Fruit fly (Drosophila melanogaster) whole organism, embryonic: ENCODE data around the gene inaF-B.

Experiments
- Abd-B ChIP-seq: fragments of 200-800 bp; sonication (Bioruptor generic); optimal IDR thresholded peaks from 2 replicates; lab custom pipeline; 2018; ENCODE audit warnings: missing biosample characterization, mild to moderate bottlenecking, missing genetic modification characterization, moderate library complexity
- Awh ChIP-seq: fragments of 200-800 bp; sonication (Bioruptor generic); IDR thresholded peaks from 2 replicates; pipeline ENCODE4, ENCODE4 v1.3.6; 2022; ENCODE audit warnings: missing biosample characterization, missing genetic modification characterization
- Bteb2 ChIP-seq: fragments of 200-800 bp; sonication (Bioruptor generic); optimal IDR thresholded peaks from 2 replicates; lab custom pipeline; 2016; ENCODE audit warnings: missing biosample characterization, missing genetic modification characterization
- C15 ChIP-seq: fragments of 200-800 bp; sonication (Bioruptor generic); IDR thresholded peaks from 3 replicates; pipeline ENCODE4 v1.3.6; 2022; ENCODE audit warnings: missing biosample characterization, missing genetic modification characterization
- CG10209 ChIP-seq: fragments of 200-800 bp; sonication (Bioruptor generic); optimal IDR thresholded peaks from 3 replicates; lab custom pipeline; 2017; ENCODE audit warnings: missing biosample characterization, mild to moderate bottlenecking, missing genetic modification characterization, missing genetic modification reagents
- CG10543 ChIP-seq: fragments of 200-800 bp; sonication (Bioruptor generic); optimal IDR thresholded peaks from 3 replicates; lab custom pipeline; 2017; ENCODE audit warnings: missing biosample characterization, mild to moderate bottlenecking, missing genetic modification characterization, moderate library complexity
- CG10979 ChIP-seq: fragments of 200-800 bp; sonication (Bioruptor generic); optimal IDR thresholded peaks from 2 replicates; lab custom pipeline; 2018; ENCODE audit warnings: missing biosample characterization, mild to moderate bottlenecking, missing genetic modification characterization, moderate library complexity
- CG11560 ChIP-seq: fragments of 200-800 bp; sonication (Bioruptor generic); IDR thresholded peaks from 3 replicates; pipeline ENCODE4 v1.3.6; 2022; ENCODE audit warnings: missing biosample characterization, missing genetic modification characterization
- CG12769 ChIP-seq: fragments of 200-800 bp; sonication (Bioruptor generic); optimal IDR thresholded peaks from 2 replicates; lab custom pipeline; 2019; ENCODE audit warnings: missing biosample characterization, mild to moderate bottlenecking, missing genetic modification characterization, moderate library complexity
- CG15011 ChIP-seq: fragments of 200-800 bp; sonication (Bioruptor generic); optimal IDR thresholded peaks from 3 replicates; lab custom pipeline; 2018; ENCODE audit warnings: missing biosample characterization, mild to moderate bottlenecking, missing genetic modification characterization
- CG16779 ChIP-seq: fragments of 200-800 bp; sonication (Bioruptor generic); IDR thresholded peaks from 2 replicates; pipeline ENCODE4 v1.3.6; 2022; ENCODE audit warnings: missing biosample characterization, missing genetic modification characterization
- CG17359 ChIP-seq: fragments of 200-800 bp; sonication (Bioruptor generic); optimal IDR thresholded peaks from 3 replicates; lab custom pipeline; 2018; ENCODE audit warnings: missing biosample characterization, mild to moderate bottlenecking, missing genetic modification characterization, moderate library complexity
- CG2889 ChIP-seq: fragments of 200-800 bp; sonication (Bioruptor generic); IDR thresholded peaks from 3 replicates; pipeline ENCODE4 v1.3.6; 2022; ENCODE audit warnings: missing biosample characterization, missing genetic modification characterization
- CG3065 ChIP-seq: fragments of 200-800 bp; sonication (Bioruptor generic); optimal IDR thresholded peaks from 2 replicates; lab custom pipeline; 2016; ENCODE audit warnings: missing biosample characterization, missing genetic modification characterization
- CG5180 ChIP-seq: fragments of 200-800 bp; sonication (Bioruptor generic); optimal IDR thresholded peaks from 3 replicates; lab custom pipeline; 2017; ENCODE audit warnings: missing biosample characterization, missing genetic modification characterization, mild to moderate bottlenecking, moderate library complexity, missing genetic modification reagents
- CG6791 ChIP-seq: fragments of 200-800 bp; sonication (Bioruptor generic); IDR thresholded peaks from 3 replicates; pipeline ENCODE4 v1.3.6; 2022; ENCODE audit warnings: missing biosample characterization, missing genetic modification characterization; ENCODE audit not compliant: partially characterized antibody
- CG8089 ChIP-seq: fragments of 200-800 bp; sonication (Bioruptor generic); optimal IDR thresholded peaks from 3 replicates; lab custom pipeline; 2016; ENCODE audit warnings: missing biosample characterization, missing genetic modification characterization
- CG8281 ChIP-seq: fragments of 200-800 bp; sonication (Bioruptor generic); optimal IDR thresholded peaks from 2 replicates; lab custom pipeline; 2018; ENCODE audit warnings: missing biosample characterization, mild to moderate bottlenecking, missing genetic modification characterization, moderate library complexity
- CG8388 ChIP-seq: fragments of 200-800 bp; sonication (Bioruptor generic); optimal IDR thresholded peaks from 2 replicates; lab custom pipeline; 2019; ENCODE audit warnings: missing biosample characterization, mild to moderate bottlenecking, missing genetic modification characterization, moderate library complexity
- CG9727 ChIP-seq: fragments of 200-800 bp; sonication (Bioruptor generic); optimal IDR thresholded peaks from 3 replicates; lab custom pipeline; 2017; ENCODE audit warnings: missing biosample characterization, mild to moderate bottlenecking, missing genetic modification characterization
- Chrac-16 ChIP-seq: fragments of 200-800 bp; sonication (Bioruptor generic); optimal IDR thresholded peaks from 3 replicates; lab custom pipeline; 2016; ENCODE audit warnings: missing biosample characterization, missing genetic modification characterization
- CrebB ChIP-seq: fragments of 200-800 bp; sonication (Bioruptor generic); optimal IDR thresholded peaks from 3 replicates; lab custom pipeline; 2018; ENCODE audit warnings: missing biosample characterization, mild to moderate bottlenecking, missing genetic modification characterization
- Dad ChIP-seq: fragments of 200-800 bp; sonication (Bioruptor generic); optimal IDR thresholded peaks from 3 replicates; lab custom pipeline; 2016; ENCODE audit warnings: missing biosample characterization, missing genetic modification characterization
- Doc3 ChIP-seq: fragments of 200-800 bp; sonication (Bioruptor generic); IDR thresholded peaks from 3 replicates; pipeline ENCODE4 v1.3.6; 2022; ENCODE audit warnings: missing biosample characterization, missing genetic modification characterization; ENCODE audit not compliant: partially characterized antibody
- GATAe ChIP-seq: fragments of 200-800 bp; sonication (Bioruptor generic); conservative IDR thresholded peaks from 2 replicates; pipeline ENCODE4 v1.3.6; 2022; ENCODE audit warnings: missing biosample characterization, missing genetic modification characterization
- Hsf ChIP-seq: fragments of 200-800 bp; sonication (Bioruptor generic); optimal IDR thresholded peaks from 3 replicates; lab custom pipeline; 2016; ENCODE audit warnings: missing biosample characterization, missing genetic modification characterization
- Mad ChIP-seq: fragments of 200-800 bp; sonication (Bioruptor generic); optimal IDR thresholded peaks from 2 replicates; lab custom pipeline; 2016; ENCODE audit warnings: missing biosample characterization, missing genetic modification characterization
- NFAT ChIP-seq: fragments of 200-800 bp; sonication (Bioruptor generic); IDR thresholded peaks from 2 replicates; pipeline ENCODE4 v1.3.6; 2022; ENCODE audit warnings: missing biosample characterization, missing genetic modification characterization
- Nf-YC ChIP-seq: fragments of 200-800 bp; optimal IDR thresholded peaks from 3 replicates; lab custom pipeline; 2019; ENCODE audit warnings: missing biosample characterization, mild to moderate bottlenecking, missing genetic modification characterization, moderate library complexity
- Poxn ChIP-seq: fragments of 200-800 bp; sonication (Bioruptor generic); IDR thresholded peaks from 2 replicates; pipeline ENCODE4 v1.3.6; 2022; ENCODE audit warnings: missing biosample characterization, missing genetic modification characterization
- Rfx ChIP-seq: fragments of 200-800 bp; sonication (Bioruptor generic); IDR thresholded peaks from 2 replicates; pipeline ENCODE4 v1.3.6; 2022; ENCODE audit warnings: missing biosample characterization, missing genetic modification characterization
- ap ChIP-seq: fragments of 200-800 bp; sonication (Bioruptor generic); IDR thresholded peaks from 2 replicates; pipeline ENCODE4 v1.3.6; 2022; ENCODE audit warnings: missing biosample characterization, missing genetic modification characterization
- ato ChIP-seq: fragments of 200-800 bp; sonication (Bioruptor generic); IDR thresholded peaks from 2 replicates; pipeline ENCODE4 v1.3.6; 2022; ENCODE audit warnings: missing biosample characterization, missing genetic modification characterization; ENCODE audit not compliant: partially characterized antibody
- bcd ChIP-seq: fragments of 200-800 bp; sonication (Bioruptor generic); optimal IDR thresholded peaks from 2 replicates; lab custom pipeline; 2017; ENCODE audit warnings: missing biosample characterization, mild to moderate bottlenecking, missing genetic modification characterization
- ems ChIP-seq: fragments of 200-800 bp; sonication (Bioruptor generic); optimal IDR thresholded peaks from 3 replicates; lab custom pipeline; 2016; ENCODE audit warnings: missing biosample characterization, missing genetic modification characterization
- esg ChIP-seq: fragments of 200-800 bp; sonication (Bioruptor generic); conservative IDR thresholded peaks from 2 replicates; pipeline ENCODE4 v1.3.6; 2022; ENCODE audit warnings: missing biosample characterization, missing genetic modification characterization
- exex ChIP-seq: fragments of 200-800 bp; sonication (Bioruptor generic); optimal IDR thresholded peaks from 4 replicates; lab custom pipeline; 2018; ENCODE audit warnings: missing biosample characterization, mild to moderate bottlenecking, missing genetic modification characterization, moderate library complexity
- eyg ChIP-seq: fragments of 200-800 bp; sonication (Bioruptor generic); optimal IDR thresholded peaks from 3 replicates; lab custom pipeline; 2016; ENCODE audit warnings: missing biosample characterization, missing genetic modification characterization
- fd102C ChIP-seq: fragments of 200-800 bp; sonication (Bioruptor generic); optimal IDR thresholded peaks from 2 replicates; lab custom pipeline; 2018; ENCODE audit warnings: missing biosample characterization, mild to moderate bottlenecking, missing genetic modification characterization, moderate library complexity
- ham ChIP-seq: fragments of 200-800 bp; sonication (Bioruptor generic); IDR thresholded peaks from 2 replicates; pipeline ENCODE4 v1.3.6; 2022; ENCODE audit warnings: missing biosample characterization, missing genetic modification characterization
- hkb ChIP-seq, 2 experiments: fragments of 200-800 bp in 1 of 2; fragments of >200 bp in 1 of 2; sonication (Bioruptor generic) in 1 of 2; IDR thresholded peaks in 1 of 2; optimal IDR thresholded peaks in 1 of 2; 2 replicates each; pipeline versions ENCODE4 v1.3.6 to Lab custom; 2017 to 2022; ENCODE audit warnings: missing biosample characterization in 1 of 2, missing genetic modification characterization in 1 of 2
- ken ChIP-seq: fragments of 200-800 bp; sonication (Bioruptor generic); IDR thresholded peaks from 3 replicates; pipeline ENCODE4 v1.3.6; 2022; ENCODE audit warnings: missing biosample characterization, missing genetic modification characterization
- schlank ChIP-seq: fragments of 200-800 bp; sonication (Bioruptor generic); optimal IDR thresholded peaks from 2 replicates; lab custom pipeline; 2018; ENCODE audit warnings: missing biosample characterization, mild to moderate bottlenecking, missing genetic modification characterization
- sr ChIP-seq: fragments of 200-800 bp; sonication (Bioruptor generic); IDR thresholded peaks from 3 replicates; pipeline ENCODE4 v1.3.6; 2022; ENCODE audit warnings: missing biosample characterization, missing genetic modification characterization
- tio ChIP-seq: fragments of 200-800 bp; sonication (Bioruptor generic); optimal IDR thresholded peaks from 2 replicates; lab custom pipeline; 2017; ENCODE audit warnings: missing biosample characterization, missing genetic modification characterization, inconsistent platforms
- toy ChIP-seq: fragments of 200-800 bp; sonication (Bioruptor generic); IDR thresholded peaks from 2 replicates; pipeline ENCODE4 v1.3.6; 2022; ENCODE audit warnings: missing biosample characterization, missing genetic modification characterization
- trh ChIP-seq: fragments of 200-800 bp; sonication (Bioruptor generic); optimal IDR thresholded peaks from 2 replicates; lab custom pipeline; 2016; ENCODE audit warnings: missing biosample characterization, missing genetic modification characterization
- tx ChIP-seq: fragments of 200-800 bp; sonication (Bioruptor generic); optimal IDR thresholded peaks from 2 replicates; lab custom pipeline; 2016; ENCODE audit warnings: missing biosample characterization, missing genetic modification characterization

The inaF-B gene

DNA sequence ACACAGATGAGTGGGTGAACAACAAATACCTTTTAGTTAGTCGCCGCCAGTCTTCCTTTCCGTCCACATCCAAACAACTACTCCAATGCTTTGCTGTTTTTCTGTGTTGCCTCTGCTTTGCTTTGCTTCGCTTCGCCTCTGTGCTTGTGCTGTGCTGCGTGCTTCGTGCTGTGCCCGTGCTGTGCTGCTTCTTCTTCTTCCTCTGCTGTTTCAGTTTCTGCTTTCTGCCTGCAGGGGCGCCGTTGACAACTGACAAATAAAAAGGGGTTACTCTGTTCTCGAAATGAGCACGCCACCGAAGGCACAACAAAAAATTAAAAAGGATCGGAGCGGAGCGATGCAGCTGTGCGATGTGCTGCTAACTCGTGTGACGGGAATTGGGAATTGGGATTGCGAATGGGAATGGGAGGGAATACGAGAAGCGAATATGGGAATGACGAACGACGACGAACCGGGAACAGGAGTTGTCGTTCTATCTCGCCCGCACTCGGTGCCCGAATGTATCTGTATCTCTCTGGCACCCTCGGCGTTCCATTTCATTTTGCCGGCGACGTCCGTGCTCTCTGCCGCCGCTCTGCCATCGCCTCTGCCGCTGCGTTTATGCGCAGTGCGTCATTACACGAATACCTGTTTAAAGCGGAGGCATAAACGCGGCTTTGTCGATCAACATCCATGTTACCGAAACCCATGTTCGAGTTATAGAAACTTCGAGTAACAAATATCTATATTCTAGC, 17.9 kb downstream of the inaF-B start (continued):
- TF ChIP-seq Poxn (GFP tag; lab: Robert Waterston, UW) (peak; percentile 41; the same call in 1 of the 2 replicates), C15 (GFP tag; lab: Robert Waterston, UW) (no peak), Dad (GFP tag; lab: Kevin White, UChicago) (peak; percentile 76), trh (GFP tag; lab: Kevin White, UChicago) (no peak), Hsf (peak; percentile 9), CG10543 (peak; percentile 73), Mad (peak; percentile 54), CG15011 (GFP tag; lab: Kevin White, UChicago) (peak; percentile 38), CG8281 (tag; lab: Kevin White, UChicago) (no peak), schlank (peak; percentile 64), NFAT (GFP tag; lab: Robert Waterston, UW) (peak; percentile 62; the same call in 1 of the 2 replicates), tx (peak; percentile 60), CG17359 (tag; lab: Kevin White, UChicago) (peak; percentile 67), CG2889 (0 out of 3 replicates have a peak, but pooled peaks have one; percentile 23), CG10979 (tag; lab: Kevin White, UChicago) (peak; percentile 32), eyg (GFP tag; lab: Kevin White, UChicago) (peak; percentile 65), Doc3 (GFP tag; lab: Robert Waterston, UW) (no peak), CG11560 (tag; lab: Robert Waterston, UW) (peak; percentile 47; the same call in 2 of the 3 replicates), hkb (optimal IDR thresholded peaks at IDR 0.05; lab: Kevin White, UChicago) (no peak), hkb (GFP tag; IDR thresholded peaks at IDR 0.05; lab: Robert Waterston, UW) (peak; percentile 68), ham (GFP tag; lab: Robert Waterston, UW) (no peak), CG16779 (GFP tag; lab: Robert Waterston, UW) (peak; percentile 72; the same call in 1 of the 2 replicates), sr (GFP tag; lab: Robert Waterston, UW) (no peak), Bteb2 (no peak), ap (GFP tag; lab: Robert Waterston, UW) (peak; percentile 59), CG8089 (GFP tag; lab: Kevin White, UChicago) (peak; percentile 40), ems (GFP tag; lab: Kevin White, UChicago) (peak; percentile 73), bcd (peak; percentile 78), Chrac-16 (GFP tag; lab: Kevin White, UChicago) (peak; percentile 7), CG3065 (GFP tag; lab: Kevin White, UChicago) (no peak), tio (no peak), CG9727 (GFP tag; lab: Kevin White, UChicago) (peak; percentile 54), ato (GFP tag; lab: Robert Waterston, UW) (peak; percentile 31; the same call in 1 of the 2 replicates), CG10209 (peak; percentile 69), Rfx (GFP tag; lab: Robert Waterston, UW) (peak; percentile 84), CrebB (tag; lab: Kevin White, UChicago) (no peak), Abd-B (peak; percentile 60), esg (GFP tag; lab: Robert Waterston, UW) (peak; percentile 61), ken (GFP tag; lab: Robert Waterston, UW) (peak; percentile 71; the same call in 2 of the 3 replicates), fd102C (no peak), GATAe (GFP tag; lab: Robert Waterston, UW) (no peak), Awh (GFP tag; lab: Robert Waterston, UW) (peak; percentile 53; the same call in 1 of the 2 replicates), CG12769 (tag; lab: Kevin White, UChicago) (peak; percentile 94), toy (GFP tag; lab: Robert Waterston, UW) (peak; percentile 58; the same call in 1 of the 2 replicates), CG5180 (peak; percentile 53), Nf-YC (tag; lab: Kevin White, UChicago) (peak; percentile 67), CG8388 (GFP tag; lab: Kevin White, UChicago) (peak; percentile 34), exex (no peak), CG6791 (peak; percentile 62; the same call in 1 of the 3 replicates)
